Fruit fly (Drosophila melanogaster) whole organism, embryonic: ENCODE data around the gene SsRbeta.

Experiments used
- Ada2b ChIP-seq: fragments of 200-800 bp; sonication (Bioruptor generic); IDR thresholded peaks from 2 replicates; pipeline ENCODE4 v1.3.6; 2022; ENCODE audit warnings: missing biosample characterization, missing genetic modification characterization
- Atf6 ChIP-seq: fragments of 200-800 bp; sonication (Bioruptor generic); IDR thresholded peaks from 2 replicates; pipeline ENCODE4 v1.3.6; 2022; ENCODE audit warnings: missing biosample characterization, missing genetic modification characterization
- Awh ChIP-seq: fragments of 200-800 bp; sonication (Bioruptor generic); IDR thresholded peaks from 2 replicates; pipeline ENCODE4, ENCODE4 v1.3.6; 2022; ENCODE audit warnings: missing biosample characterization, missing genetic modification characterization
- CG10431 ChIP-seq: fragments of 200-800 bp; sonication (Bioruptor generic); optimal IDR thresholded peaks from 3 replicates; lab custom pipeline; 2018; ENCODE audit warnings: missing biosample characterization, mild to moderate bottlenecking, missing genetic modification characterization
- CG10543 ChIP-seq: fragments of 200-800 bp; sonication (Bioruptor generic); optimal IDR thresholded peaks from 3 replicates; lab custom pipeline; 2017; ENCODE audit warnings: missing biosample characterization, mild to moderate bottlenecking, missing genetic modification characterization, moderate library complexity
- CG10979 ChIP-seq: fragments of 200-800 bp; sonication (Bioruptor generic); optimal IDR thresholded peaks from 2 replicates; lab custom pipeline; 2018; ENCODE audit warnings: missing biosample characterization, mild to moderate bottlenecking, missing genetic modification characterization, moderate library complexity
- CG11398 ChIP-seq: fragments of 200-800 bp; sonication (Bioruptor generic); optimal IDR thresholded peaks from 2 replicates; lab custom pipeline; 2016; ENCODE audit warnings: missing biosample characterization, missing genetic modification characterization
- CG11504 ChIP-seq: fragments of 200-800 bp; sonication (Bioruptor generic); optimal IDR thresholded peaks from 3 replicates; lab custom pipeline; 2019; ENCODE audit warnings: missing biosample characterization, mild to moderate bottlenecking, missing genetic modification characterization, moderate library complexity
- CG11723 ChIP-seq: fragments of 200-800 bp; sonication (Bioruptor generic); optimal IDR thresholded peaks from 2 replicates; lab custom pipeline; 2017; ENCODE audit warnings: missing biosample characterization, mild to moderate bottlenecking, missing genetic modification characterization
- CG12744 ChIP-seq: fragments of 200-800 bp; sonication (Bioruptor generic); optimal IDR thresholded peaks from 2 replicates; lab custom pipeline; 2016; ENCODE audit warnings: missing biosample characterization, missing genetic modification characterization
- CG12942 ChIP-seq: fragments of 200-800 bp; sonication (Bioruptor generic); optimal IDR thresholded peaks from 3 replicates; lab custom pipeline; 2016; ENCODE audit warnings: missing biosample characterization, missing genetic modification characterization
- CG13123 ChIP-seq: fragments of 200-800 bp; sonication (Bioruptor generic); optimal IDR thresholded peaks from 2 replicates; lab custom pipeline; 2016; ENCODE audit warnings: missing biosample characterization, missing genetic modification characterization
- CG13775 ChIP-seq: fragments of 200-800 bp; sonication (Bioruptor generic); optimal IDR thresholded peaks from 3 replicates; lab custom pipeline; 2017; ENCODE audit warnings: missing biosample characterization, mild to moderate bottlenecking, missing genetic modification characterization
- CG15011 ChIP-seq: fragments of 200-800 bp; sonication (Bioruptor generic); optimal IDR thresholded peaks from 3 replicates; lab custom pipeline; 2018; ENCODE audit warnings: missing biosample characterization, mild to moderate bottlenecking, missing genetic modification characterization
- CG16813 ChIP-seq: fragments of 200-800 bp; sonication (Bioruptor generic); IDR thresholded peaks from 3 replicates; pipeline ENCODE4 v1.3.6; 2022; ENCODE audit warnings: missing biosample characterization, missing genetic modification characterization; ENCODE audit not compliant: partially characterized antibody
- CG17186 ChIP-seq: fragments of 200-800 bp; sonication (Bioruptor generic); optimal IDR thresholded peaks from 3 replicates; lab custom pipeline; 2017; ENCODE audit warnings: missing biosample characterization, missing genetic modification reagents, missing genetic modification characterization
- CG1792 ChIP-seq: fragments of 200-800 bp; sonication (Bioruptor generic); optimal IDR thresholded peaks from 2 replicates; lab custom pipeline; 2016; ENCODE audit warnings: missing biosample characterization, missing genetic modification characterization
- CG18619 ChIP-seq: fragments of 200-800 bp; sonication (Bioruptor generic); optimal IDR thresholded peaks from 3 replicates; lab custom pipeline; 2017; ENCODE audit warnings: missing biosample characterization, mild to moderate bottlenecking, missing genetic modification characterization
- CG2889 ChIP-seq: fragments of 200-800 bp; sonication (Bioruptor generic); IDR thresholded peaks from 3 replicates; pipeline ENCODE4 v1.3.6; 2022; ENCODE audit warnings: missing biosample characterization, missing genetic modification characterization
- CG3163 ChIP-seq: fragments of 200-800 bp; sonication (Bioruptor generic); optimal IDR thresholded peaks from 3 replicates; lab custom pipeline; 2016; ENCODE audit warnings: missing biosample characterization, missing genetic modification characterization
- CG32767 ChIP-seq: fragments of 200-800 bp; sonication (Bioruptor generic); IDR thresholded peaks from 2 replicates; pipeline ENCODE4 v1.3.6; 2022; ENCODE audit warnings: missing biosample characterization, missing genetic modification characterization
- CG3407 ChIP-seq: fragments of 200-800 bp; sonication (Bioruptor generic); optimal IDR thresholded peaks from 2 replicates; lab custom pipeline; 2018; ENCODE audit warnings: missing biosample characterization, mild to moderate bottlenecking, missing genetic modification characterization
- CG34376 ChIP-seq: fragments of 200-800 bp; sonication (Bioruptor generic); optimal IDR thresholded peaks from 2 replicates; lab custom pipeline; 2018; ENCODE audit warnings: missing biosample characterization, mild to moderate bottlenecking, missing genetic modification characterization
- CG4360 ChIP-seq: fragments of 200-800 bp; sonication (Bioruptor generic); IDR thresholded peaks from 2 replicates; pipeline ENCODE4 v1.3.6; 2022; ENCODE audit warnings: missing biosample characterization, missing genetic modification characterization
- CG4424 ChIP-seq: fragments of 200-800 bp; sonication (Bioruptor generic); optimal IDR thresholded peaks from 3 replicates; lab custom pipeline; 2016; ENCODE audit warnings: missing biosample characterization, missing genetic modification characterization
- CG4707 ChIP-seq: fragments of 200-800 bp; sonication (Bioruptor generic); optimal IDR thresholded peaks from 2 replicates; lab custom pipeline; 2018; ENCODE audit warnings: missing biosample characterization, mild to moderate bottlenecking, missing genetic modification characterization, moderate library complexity
- CG7786 ChIP-seq: fragments of 200-800 bp; sonication (Bioruptor generic); optimal IDR thresholded peaks from 2 replicates; lab custom pipeline; 2016; ENCODE audit warnings: missing biosample characterization, missing genetic modification characterization
- CG8944 ChIP-seq: fragments of 200-800 bp; sonication (Bioruptor generic); optimal IDR thresholded peaks from 3 replicates; lab custom pipeline; 2016; ENCODE audit warnings: missing biosample characterization, missing genetic modification characterization
- CHES-1-like ChIP-seq: fragments of 200-800 bp; sonication (Bioruptor generic); optimal IDR thresholded peaks from 2 replicates; lab custom pipeline; 2016; ENCODE audit warnings: missing biosample characterization, missing genetic modification characterization
- CTCF ChIP-seq: fragments of 200-800 bp; sonication (Bioruptor generic); optimal IDR thresholded peaks from 2 replicates; lab custom pipeline; 2017; ENCODE audit warnings: missing biosample characterization, mild to moderate bottlenecking, missing genetic modification characterization, moderate library complexity
- Dad ChIP-seq: fragments of 200-800 bp; sonication (Bioruptor generic); optimal IDR thresholded peaks from 3 replicates; lab custom pipeline; 2016; ENCODE audit warnings: missing biosample characterization, missing genetic modification characterization
- HHEX ChIP-seq: fragments of 200-800 bp; sonication (Bioruptor generic); optimal IDR thresholded peaks from 3 replicates; lab custom pipeline; 2017; ENCODE audit warnings: missing biosample characterization, mild to moderate bottlenecking, missing genetic modification characterization, missing genetic modification reagents
- Hand ChIP-seq: fragments of 200-800 bp; sonication (Bioruptor generic); optimal IDR thresholded peaks from 2 replicates; lab custom pipeline; 2017; ENCODE audit warnings: mild to moderate bottlenecking, missing biosample characterization, missing genetic modification reagents, missing genetic modification characterization
- Neu2 ChIP-seq: fragments of 200-800 bp; sonication (Bioruptor generic); optimal IDR thresholded peaks from 3 replicates; lab custom pipeline; 2016; ENCODE audit warnings: missing biosample characterization, missing genetic modification characterization, borderline replicate concordance
- Poxn ChIP-seq: fragments of 200-800 bp; sonication (Bioruptor generic); IDR thresholded peaks from 2 replicates; pipeline ENCODE4 v1.3.6; 2022; ENCODE audit warnings: missing biosample characterization, missing genetic modification characterization
- Ravus ChIP-seq: fragments of 200-800 bp; sonication (Bioruptor generic); IDR thresholded peaks from 2 replicates; pipeline ENCODE4 v1.3.6; 2022; ENCODE audit warnings: missing biosample characterization, missing genetic modification characterization
- Sox102F ChIP-seq: fragments of 200-800 bp; sonication (Bioruptor generic); optimal IDR thresholded peaks from 2 replicates; lab custom pipeline; 2018; ENCODE audit warnings: missing biosample characterization, mild to moderate bottlenecking, missing genetic modification characterization, moderate library complexity
- aop ChIP-seq: fragments of 200-800 bp; sonication (Bioruptor generic); IDR thresholded peaks from 2 replicates; pipeline ENCODE4 v1.3.6; 2022; ENCODE audit warnings: missing biosample characterization, missing genetic modification characterization
- az2 ChIP-seq: fragments of 200-800 bp; sonication (Bioruptor generic); optimal IDR thresholded peaks from 3 replicates; lab custom pipeline; 2016; ENCODE audit warnings: missing biosample characterization, missing genetic modification characterization
- dimm ChIP-seq: fragments of 200-800 bp; sonication (Bioruptor generic); IDR thresholded peaks from 2 replicates; pipeline ENCODE4 v1.3.6; 2022; ENCODE audit warnings: missing biosample characterization, missing genetic modification characterization
- ewg ChIP-seq: fragments of 200-800 bp; sonication (Bioruptor generic); optimal IDR thresholded peaks from 3 replicates; lab custom pipeline; 2017; ENCODE audit warnings: mild to moderate bottlenecking, missing biosample characterization, missing genetic modification reagents, missing genetic modification characterization
- exex ChIP-seq: fragments of 200-800 bp; sonication (Bioruptor generic); optimal IDR thresholded peaks from 4 replicates; lab custom pipeline; 2018; ENCODE audit warnings: missing biosample characterization, mild to moderate bottlenecking, missing genetic modification characterization, moderate library complexity
- gsb-n ChIP-seq: fragments of 200-800 bp; sonication (Bioruptor generic); optimal IDR thresholded peaks from 3 replicates; lab custom pipeline; 2018; ENCODE audit warnings: missing biosample characterization, mild to moderate bottlenecking, missing genetic modification characterization
- nom ChIP-seq: fragments of 200-800 bp; sonication (Bioruptor generic); optimal IDR thresholded peaks from 2 replicates; lab custom pipeline; 2017; ENCODE audit warnings: missing biosample characterization, missing genetic modification characterization, mild to moderate bottlenecking, moderate library complexity, missing genetic modification reagents
- onecut ChIP-seq: fragments of 200-800 bp; sonication (Bioruptor generic); IDR thresholded peaks from 2 replicates; pipeline ENCODE4 v1.3.6; 2022; ENCODE audit warnings: missing biosample characterization, missing genetic modification characterization
- sna ChIP-seq: fragments of 200-800 bp; sonication (Bioruptor generic); IDR thresholded peaks from 2 replicates; pipeline ENCODE4 v1.3.6; 2022; ENCODE audit warnings: missing biosample characterization, missing genetic modification characterization; ENCODE audit not compliant: partially characterized antibody
- stwl ChIP-seq: fragments of 200-800 bp; sonication (Bioruptor generic); optimal IDR thresholded peaks from 3 replicates; lab custom pipeline; 2018; ENCODE audit warnings: missing biosample characterization, mild to moderate bottlenecking, missing genetic modification characterization, moderate library complexity
- ttk ChIP-seq: fragments of 200-800 bp; sonication (Bioruptor generic); IDR thresholded peaks from 2 replicates; pipeline ENCODE4 v2.1.2; 2022; ENCODE audit warnings: missing biosample characterization, missing genetic modification characterization
- wek ChIP-seq: fragments of 200-800 bp; sonication (Bioruptor generic); optimal IDR thresholded peaks from 3 replicates; lab custom pipeline; 2018; ENCODE audit warnings: missing biosample characterization, mild to moderate bottlenecking, missing genetic modification characterization, moderate library complexity

The SsRbeta gene

dm6 chr3L:16157251-16158190 is 28.1 kb downstream of the SsRbeta start (continued):
- TF ChIP-seq Hand (GFP tag; lab: Kevin White, UChicago) (no peak), CG11723 (GFP tag; lab: Kevin White, UChicago) (peak; percentile 3), CG32767 (GFP tag; lab: Robert Waterston, UW) (peak; percentile 9; the same call in 1 of the 2 replicates), CG11504 (peak; percentile 80), HHEX (GFP tag; lab: Kevin White, UChicago) (peak; percentile 53), CG10543 (GFP tag; lab: Kevin White, UChicago) (no peak), Neu2 (GFP tag; lab: Kevin White, UChicago) (no peak), stwl (tag; lab: Kevin White, UChicago) (no peak), CG7786 (GFP tag; lab: Kevin White, UChicago) (no peak), Ada2b (0 out of 2 replicates have a peak, but pooled peaks have one; percentile 15), Dad (GFP tag; lab: Kevin White, UChicago) (no peak), CG12744 (peak; percentile 16), CG3407 (GFP tag; lab: Kevin White, UChicago) (peak; percentile 37), CTCF (no peak), ewg (GFP tag; lab: Kevin White, UChicago) (peak; percentile 22), exex (tag; lab: Kevin White, UChicago) (no peak), CHES-1-like (GFP tag; lab: Kevin White, UChicago) (peak; percentile 23), CG4424 (GFP tag; lab: Kevin White, UChicago) (peak; percentile 53), CG16813 (GFP tag; lab: Robert Waterston, UW) (no peak), ttk (GFP tag; lab: Robert Waterston, UW) (peak; percentile 30; the same call in 1 of the 2 replicates), CG17186 (GFP tag; lab: Kevin White, UChicago) (no peak), Ravus (GFP tag; lab: Robert Waterston, UW) (no peak), CG8944 (GFP tag; lab: Kevin White, UChicago) (peak; percentile 21), CG13775 (GFP tag; lab: Kevin White, UChicago) (peak; percentile 41), CG12942 (GFP tag; lab: Kevin White, UChicago) (peak; percentile 23), CG13123 (GFP tag; lab: Kevin White, UChicago) (peak; percentile 32), nom (GFP tag; lab: Kevin White, UChicago) (no peak), CG10431 (GFP tag; lab: Kevin White, UChicago) (no peak), dimm (GFP tag; lab: Robert Waterston, UW) (no peak), CG11398 (GFP tag; lab: Kevin White, UChicago) (no peak), CG34376 (GFP tag; lab: Kevin White, UChicago) (no peak), CG1792 (GFP tag; lab: Kevin White, UChicago) (no peak), CG15011 (peak; percentile 2), az2 (GFP tag; lab: Kevin White, UChicago) (peak; percentile 62), CG2889 (GFP tag; lab: Robert Waterston, UW) (no peak), CG4360 (GFP tag; lab: Robert Waterston, UW) (0 out of 2 replicates have a peak, but pooled peaks have one; percentile 25), CG10979 (tag; lab: Kevin White, UChicago) (peak; percentile 68), Atf6 (GFP tag; lab: Robert Waterston, UW) (no peak), sna (GFP tag; lab: Robert Waterston, UW) (no peak), Poxn (no peak), gsb-n (peak; percentile 43), aop (GFP tag; lab: Robert Waterston, UW) (no peak), CG4707 (GFP tag; lab: Kevin White, UChicago) (no peak), CG18619 (GFP tag; lab: Kevin White, UChicago) (peak; percentile 5), Awh (GFP tag; lab: Robert Waterston, UW) (no peak; the same call in 1 of the 2 replicates), CG3163 (GFP tag; lab: Kevin White, UChicago) (no peak), wek (no peak), Sox102F (GFP tag; lab: Kevin White, UChicago) (peak; percentile 67), onecut (no peak)
